Worm (Caenorhabditis elegans) whole organism, L4/young adult: ENCODE measurements around the gene glb-32.

Source experiments
- W03F9.2 ChIP-seq: fragments of 150-350 bp; optimal IDR thresholded peaks from 2 replicates; lab custom pipeline; 2014; ENCODE audit warnings: missing biosample characterization, missing genetic modification characterization
- dao-5 ChIP-seq: sonication (generic microtip); optimal IDR thresholded peaks from 2 replicates; lab custom pipeline; 2016; ENCODE audit warnings: missing genotype, missing genetic modification characterization, moderate library complexity, missing compliant biosample characterization
- him-1 ChIP-seq: sonication (generic microtip); optimal IDR thresholded peaks from 2 replicates; lab custom pipeline; 2016; ENCODE audit warnings: missing genotype, missing genetic modification reagents, missing genetic modification characterization, missing compliant biosample characterization

DNA sequence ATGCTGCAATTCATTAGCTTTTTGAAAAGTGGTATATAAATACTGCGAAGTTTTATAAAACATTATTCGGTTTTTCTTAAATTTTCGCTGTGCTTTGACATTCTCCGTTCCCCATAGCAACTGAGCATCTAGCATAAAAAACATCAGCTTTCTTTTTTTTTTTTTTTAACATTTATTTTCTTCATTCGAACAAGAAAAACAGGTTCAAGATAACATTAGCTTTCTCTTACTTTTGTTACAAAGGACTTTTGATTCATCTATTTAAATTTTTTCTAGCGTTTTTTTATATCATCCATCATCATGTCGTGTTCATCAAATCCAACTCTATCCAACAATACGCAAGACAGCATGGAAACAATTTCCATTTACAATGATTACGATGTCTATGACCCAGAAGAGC, 48.6 kb upstream of the glb-32 start, which contains the start of gene F14F9.3:
- TF ChIP-seq him-1, result no peak
- no peak for TF ChIP-seq dao-5 (tag; lab: Kevin White, UChicago)
- TF ChIP-seq W03F9.2 (tag; lab: Kevin White, UChicago), result no peak
